Fruit fly (Drosophila melanogaster): ENCODE data around the gene CG7888.

The CG7888 gene

DNA sequence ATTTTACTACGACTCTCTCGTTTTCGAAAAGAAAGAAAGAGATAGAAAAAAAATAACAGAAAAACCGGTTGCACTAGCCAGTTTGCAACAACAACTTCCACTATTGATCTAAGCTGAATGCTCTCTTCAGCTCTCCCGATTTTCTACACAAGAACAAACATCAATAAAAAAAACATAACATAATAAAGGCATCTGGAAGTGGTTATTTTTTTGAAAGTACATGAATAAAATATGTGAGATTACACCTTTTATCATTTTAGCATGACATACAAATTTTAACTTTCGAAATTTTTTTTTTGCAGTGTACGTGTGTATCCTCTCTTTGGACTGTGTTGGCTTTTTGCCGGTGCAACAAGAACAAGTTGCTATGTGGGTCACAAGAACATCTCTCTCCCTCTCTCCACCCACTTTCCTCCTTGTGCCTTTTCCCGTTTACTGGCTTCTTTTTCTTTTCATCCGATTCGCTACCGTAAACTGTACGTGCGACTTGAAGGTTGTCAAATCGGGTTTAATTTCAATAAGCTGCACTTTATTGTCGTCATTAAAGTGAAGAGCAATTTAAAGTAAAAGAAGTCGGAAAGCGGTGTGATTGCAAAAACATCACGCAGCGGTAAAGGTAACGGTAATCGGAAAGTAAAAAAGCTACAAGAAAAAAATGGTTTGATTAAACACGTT is 30.9 kb downstream of the CG7888 start (continued):
- peak; percentile 97 for TF ChIP-seq dmrt99B (tag; optimal IDR thresholded peaks at IDR 0.05)
- TF ChIP-seq Gsc (GFP tag; IDR thresholded peaks at IDR 0.05): peak; percentile 74
- peak; percentile 88 for TF ChIP-seq CG8281 (tag; optimal IDR thresholded peaks at IDR 0.05)
- TF ChIP-seq fd102C (GFP tag; optimal IDR thresholded peaks at IDR 0.05): peak; percentile 88
- TF ChIP-seq gsb (GFP tag; IDR thresholded peaks at IDR 0.05): peak; percentile 82
- TF ChIP-seq CG4730 (GFP tag; IDR thresholded peaks at IDR 0.05): peak; percentile 94
- peak; percentile 96 for TF ChIP-seq bab2 (GFP tag; optimal IDR thresholded peaks at IDR 0.05)
- peak; percentile 76 for TF ChIP-seq vfl (GFP tag; optimal IDR thresholded peaks at IDR 0.05)
- peak; percentile 91 for TF ChIP-seq CG4404 (GFP tag; IDR thresholded peaks at IDR 0.05)
- TF ChIP-seq Abd-B (GFP tag; optimal IDR thresholded peaks at IDR 0.05): peak; percentile 95
- TF ChIP-seq nerfin-1 (tag; optimal IDR thresholded peaks at IDR 0.05): peak; percentile 93
- peak; percentile 97 for TF ChIP-seq CHES-1-like (GFP tag; optimal IDR thresholded peaks at IDR 0.05)
- TF ChIP-seq HLH3B (GFP tag; IDR thresholded peaks at IDR 0.05): peak; percentile 98
- peak; percentile 98 for TF ChIP-seq Asciz (GFP tag; optimal IDR thresholded peaks at IDR 0.05)
- TF ChIP-seq gcm (GFP tag; optimal IDR thresholded peaks at IDR 0.05): peak; percentile 97
- peak; percentile 94 for TF ChIP-seq CG10267 (tag; optimal IDR thresholded peaks at IDR 0.05)
- TF ChIP-seq sqz (GFP tag; optimal IDR thresholded peaks at IDR 0.05): peak; percentile 97
- peak; percentile 97 for TF ChIP-seq Ssrp (tag; optimal IDR thresholded peaks at IDR 0.05)
- peak; percentile 92 for TF ChIP-seq CG30431 (GFP tag; optimal IDR thresholded peaks at IDR 0.05)
- TF ChIP-seq CG17802 (tag; optimal IDR thresholded peaks at IDR 0.05): peak; percentile 75
- peak; percentile 90 for TF ChIP-seq CG11456 (GFP tag; IDR thresholded peaks at IDR 0.05)
- peak; percentile 56 for TF ChIP-seq MESR4 (GFP tag; optimal IDR thresholded peaks at IDR 0.05)
- peak; percentile 97 for TF ChIP-seq ara (GFP tag; IDR thresholded peaks at IDR 0.05)
- TF ChIP-seq CG9932 (GFP tag; IDR thresholded peaks at IDR 0.05): peak; percentile 80
- TF ChIP-seq Nf-YA (GFP tag; IDR thresholded peaks at IDR 0.05): peak; percentile 96
- TF ChIP-seq Kr (GFP tag; optimal IDR thresholded peaks at IDR 0.05): peak; percentile 82
- TF ChIP-seq knrl (GFP tag; IDR thresholded peaks at IDR 0.05; ENCODE audit: partially characterized antibody): no peak
- TF ChIP-seq CG1529 (GFP tag; optimal IDR thresholded peaks at IDR 0.05): peak; percentile 97
- TF ChIP-seq gt (GFP tag; IDR thresholded peaks at IDR 0.05): peak; percentile 83
- TF ChIP-seq Tbp (GFP tag; optimal IDR thresholded peaks at IDR 0.05): no peak
- TF ChIP-seq CTCF (GFP tag; optimal IDR thresholded peaks at IDR 0.05): peak; percentile 69
- peak; percentile 93 for TF ChIP-seq E2f1 (GFP tag; IDR thresholded peaks at IDR 0.05)
- no peak for TF ChIP-seq CG16813 (GFP tag; IDR thresholded peaks at IDR 0.05; ENCODE audit: partially characterized antibody)
- peak; percentile 96 for TF ChIP-seq CG12942 (GFP tag; optimal IDR thresholded peaks at IDR 0.05)
- no peak for TF ChIP-seq nau (GFP tag; optimal IDR thresholded peaks at IDR 0.05)
- TF ChIP-seq mirr (GFP tag; optimal IDR thresholded peaks at IDR 0.05): no peak
- TF ChIP-seq Ets97D (GFP tag; optimal IDR thresholded peaks at IDR 0.05): peak; percentile 88
- peak; percentile 85 for TF ChIP-seq CG14965 (GFP tag; optimal IDR thresholded peaks at IDR 0.05; ENCODE audit: borderline replicate concordance)
- peak; percentile 99 for TF ChIP-seq CG17328 (GFP tag; IDR thresholded peaks at IDR 0.05)
- TF ChIP-seq gce (GFP tag; IDR thresholded peaks at IDR 0.05): peak; percentile 97
- peak; percentile 95 for TF ChIP-seq ken (GFP tag; IDR thresholded peaks at IDR 0.05)
- TF ChIP-seq wek (GFP tag; optimal IDR thresholded peaks at IDR 0.05): peak; percentile 78
- TF ChIP-seq CG4328 (GFP tag; optimal IDR thresholded peaks at IDR 0.05): peak; percentile 82
- no peak for TF ChIP-seq CG42726 (GFP tag; IDR thresholded peaks at IDR 0.05; ENCODE audit: partially characterized antibody)
- peak; percentile 96 for TF ChIP-seq CG12744 (GFP tag; optimal IDR thresholded peaks at IDR 0.05)
- peak; percentile 96 for TF ChIP-seq Sox100B (GFP tag; optimal IDR thresholded peaks at IDR 0.05)
- TF ChIP-seq mld (GFP tag; IDR thresholded peaks at IDR 0.05; ENCODE audit: partially characterized antibody): no peak
- TF ChIP-seq CG3065 (GFP tag; optimal IDR thresholded peaks at IDR 0.05): peak; percentile 91
- no peak for TF ChIP-seq hth (optimal IDR thresholded peaks at IDR 0.05)
- TF ChIP-seq CG18599 (GFP tag; optimal IDR thresholded peaks at IDR 0.05): peak; percentile 92

Data from whole organism, embryonic.